Fruit fly (Drosophila melanogaster): Measurements from ENCODE around the gene pkm.

The pkm gene

dm6 chrX:11615652-11616495 is 31.9 kb upstream of the pkm start, which contains the start of the genes RPA3 and Met (continued):
- no peak for TF ChIP-seq emc (GFP tag; optimal IDR thresholded peaks at IDR 0.05)
- no peak for TF ChIP-seq lola (GFP tag; optimal IDR thresholded peaks at IDR 0.05)
- peak; percentile 6 for TF ChIP-seq PHDP (tag; optimal IDR thresholded peaks at IDR 0.05)
- TF ChIP-seq CG7963 (GFP tag; IDR thresholded peaks at IDR 0.05; ENCODE audit: partially characterized antibody), result no peak
- no peak for TF ChIP-seq CG4854 (GFP tag; optimal IDR thresholded peaks at IDR 0.05)
- TF ChIP-seq Drgx (GFP tag; IDR thresholded peaks at IDR 0.05), result no peak
- TF ChIP-seq CG11504 (tag; optimal IDR thresholded peaks at IDR 0.05), result no peak
- peak; percentile 59 for TF ChIP-seq Doc3 (GFP tag; IDR thresholded peaks at IDR 0.05; ENCODE audit: partially characterized antibody)
- TF ChIP-seq Tbp (GFP tag; optimal IDR thresholded peaks at IDR 0.05), result no peak
- no peak for TF ChIP-seq lov (optimal IDR thresholded peaks at IDR 0.05)
- no peak for TF ChIP-seq lov (GFP tag; IDR thresholded peaks at IDR 0.05)
- no peak for TF ChIP-seq B-H2 (GFP tag; optimal IDR thresholded peaks at IDR 0.05)
- no peak for TF ChIP-seq CG6683 (GFP tag; optimal IDR thresholded peaks at IDR 0.05)
- TF ChIP-seq D (optimal IDR thresholded peaks at IDR 0.05), result no peak
- TF ChIP-seq D (GFP tag; optimal IDR thresholded peaks at IDR 0.05), result no peak
- TF ChIP-seq CG11247 (GFP tag; IDR thresholded peaks at IDR 0.05), result no peak
- TF ChIP-seq CG9215 (GFP tag; IDR thresholded peaks at IDR 0.05), result no peak
- TF ChIP-seq dan (GFP tag; IDR thresholded peaks at IDR 0.05), result no peak
- no peak for TF ChIP-seq CG1647 (GFP tag; optimal IDR thresholded peaks at IDR 0.05)
- TF ChIP-seq tna (GFP tag; IDR thresholded peaks at IDR 0.05; ENCODE audit: partially characterized antibody), result peak; percentile 58; the same call in 1 of the 2 replicates
- TF ChIP-seq CG7928 (GFP tag; optimal IDR thresholded peaks at IDR 0.05), result no peak
- TF ChIP-seq en (GFP tag; optimal IDR thresholded peaks at IDR 0.05), result no peak
- TF ChIP-seq CG10267 (tag; optimal IDR thresholded peaks at IDR 0.05), result no peak
- peak; percentile 28 for TF ChIP-seq CG14710 (tag; optimal IDR thresholded peaks at IDR 0.05)
- peak; percentile 71; the same call in 1 of the 3 replicates for TF ChIP-seq hb (GFP tag; IDR thresholded peaks at IDR 0.05; ENCODE audit: partially characterized antibody)
- TF ChIP-seq CG3995 (GFP tag; optimal IDR thresholded peaks at IDR 0.05), result no peak
- no peak for TF ChIP-seq CG11398 (GFP tag; optimal IDR thresholded peaks at IDR 0.05)
- peak; percentile 54 for TF ChIP-seq sens (GFP tag)
- no peak for TF ChIP-seq Meics (GFP tag; optimal IDR thresholded peaks at IDR 0.05)
- peak; percentile 21 for TF ChIP-seq Sry-δ (GFP tag; optimal IDR thresholded peaks at IDR 0.05)
- peak; percentile 82 for TF ChIP-seq CG14860 (GFP tag; IDR thresholded peaks at IDR 0.05; ENCODE audit: partially characterized antibody)
- TF ChIP-seq Pdp1 (GFP tag; optimal IDR thresholded peaks at IDR 0.05), result peak in 1 of 2 experiments; percentile 4
- peak; percentile 58 for TF ChIP-seq CG17802 (tag; optimal IDR thresholded peaks at IDR 0.05)
- TF ChIP-seq ewg (GFP tag; optimal IDR thresholded peaks at IDR 0.05), result no peak
- TF ChIP-seq cato (GFP tag; optimal IDR thresholded peaks at IDR 0.05; ENCODE audit: borderline replicate concordance), result no peak
- no peak for TF ChIP-seq pan (optimal IDR thresholded peaks at IDR 0.05)
- no peak for TF ChIP-seq pan (GFP tag; optimal IDR thresholded peaks at IDR 0.05 in 1 of 2, IDR thresholded peaks at IDR 0.05 in 1 of 2)
- no peak for TF ChIP-seq mirr (GFP tag; optimal IDR thresholded peaks at IDR 0.05)
- TF ChIP-seq salm (tag; optimal IDR thresholded peaks at IDR 0.05), result no peak
- no peak for TF ChIP-seq CG12071 (GFP tag; optimal IDR thresholded peaks at IDR 0.05)
- TF ChIP-seq caup (GFP tag; optimal IDR thresholded peaks at IDR 0.05; ENCODE audit: severe bottlenecking), result no peak
- no peak for TF ChIP-seq fd64A (GFP tag; optimal IDR thresholded peaks at IDR 0.05)
- no peak for TF ChIP-seq corto (GFP tag; optimal IDR thresholded peaks at IDR 0.05)
- TF ChIP-seq h (optimal IDR thresholded peaks at IDR 0.05), result no peak
- peak; percentile 61; the same call in 1 of the 3 replicates for TF ChIP-seq mld (GFP tag; IDR thresholded peaks at IDR 0.05; ENCODE audit: partially characterized antibody)
- TF ChIP-seq ac (GFP tag; optimal IDR thresholded peaks at IDR 0.05), result no peak
- TF ChIP-seq prd (optimal IDR thresholded peaks at IDR 0.05), result no peak
- TF ChIP-seq prd (GFP tag; IDR thresholded peaks at IDR 0.05), result no peak
- no peak for TF ChIP-seq CG18764 (GFP tag; optimal IDR thresholded peaks at IDR 0.05)
